Worm (Caenorhabditis elegans) whole organism, dauer: ENCODE results near the gene F57E7.4.

Experiments
- unc-62 ChIP-seq: sonication (generic microtip); optimal IDR thresholded peaks from 2 replicates; lab custom pipeline; 2017; ENCODE audit warnings: missing biosample characterization, missing genetic modification reagents, missing genetic modification characterization

F57E7.4 gene

ce11 chrV:16483044-16483443 is 2.2 kb upstream of the F57E7.4 start, which contains the start of gene F57E7.2:
F57E7.2 (minus strand) TSS chrV:16483144.
- TF ChIP-seq unc-62 (GFP tag; lab: Kevin White, UChicago) = no peak

DNA sequence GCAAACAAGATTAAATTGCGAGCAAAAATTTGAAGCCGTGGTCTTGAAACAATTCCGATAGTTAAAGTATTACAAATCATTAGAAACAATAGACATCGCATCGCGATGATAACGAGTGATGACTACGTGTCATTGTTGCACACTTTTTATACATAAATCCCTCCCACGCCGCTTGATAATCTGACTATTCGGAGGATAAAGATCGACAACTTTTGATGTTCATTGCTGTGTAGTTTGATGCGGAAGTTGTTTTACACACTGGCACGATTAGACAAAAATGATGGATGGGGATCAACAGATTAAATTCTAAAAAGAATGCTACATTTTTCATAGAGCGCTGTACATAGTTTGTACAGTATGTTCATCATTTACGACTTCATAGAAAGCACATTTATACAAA is 1.5 kb downstream of the F57E7.4 start, which contains the start of gene T08G3.11:
Gene T08G3.11 (minus strand): TSS at position 101 of the 400 bp plus-strand sequence.
- TF ChIP-seq unc-62 (GFP tag; lab: Kevin White, UChicago) = no peak

DNA sequence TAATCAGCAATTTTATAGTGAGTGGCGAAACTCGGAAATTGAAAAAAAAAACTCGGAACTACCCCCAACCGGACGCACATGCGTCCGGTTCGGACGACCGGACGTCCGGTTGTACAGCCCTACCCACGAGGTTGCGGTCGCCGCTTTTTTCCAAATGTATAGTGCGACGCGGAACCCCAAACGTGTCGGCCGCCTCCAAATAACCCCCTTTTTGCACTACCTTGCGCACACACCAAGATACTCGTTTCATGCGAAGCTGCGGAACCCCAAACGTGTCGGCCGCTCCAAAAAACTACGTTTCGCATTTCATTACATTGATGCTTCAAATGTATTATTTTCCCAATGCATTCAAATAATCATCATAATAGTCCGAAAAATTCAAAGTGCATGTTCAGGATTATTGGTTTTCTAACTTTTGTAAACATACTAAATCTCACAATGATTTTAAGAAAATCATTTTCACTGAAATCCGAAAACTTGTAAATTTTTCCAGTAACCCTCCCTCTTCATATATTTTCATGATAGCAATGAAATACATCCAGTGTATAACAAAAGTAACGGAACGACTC is 8.7 kb downstream of the F57E7.4 start, which contains the start of gene srw-35:
Gene srw-35 (plus strand): TSS at position 519 of the 569 bp plus-strand sequence.
- no peak for TF ChIP-seq unc-62 (GFP tag; lab: Kevin White, UChicago)

- no peak for TF ChIP-seq unc-62 (GFP tag; lab: Kevin White, UChicago)
Measured at ce11 chrV:16470916-16471315, 9.9 kb downstream of the F57E7.4 start, which contains the start of gene srh-138. srh-138 (minus strand) TSS chrV:16471016.

DNA sequence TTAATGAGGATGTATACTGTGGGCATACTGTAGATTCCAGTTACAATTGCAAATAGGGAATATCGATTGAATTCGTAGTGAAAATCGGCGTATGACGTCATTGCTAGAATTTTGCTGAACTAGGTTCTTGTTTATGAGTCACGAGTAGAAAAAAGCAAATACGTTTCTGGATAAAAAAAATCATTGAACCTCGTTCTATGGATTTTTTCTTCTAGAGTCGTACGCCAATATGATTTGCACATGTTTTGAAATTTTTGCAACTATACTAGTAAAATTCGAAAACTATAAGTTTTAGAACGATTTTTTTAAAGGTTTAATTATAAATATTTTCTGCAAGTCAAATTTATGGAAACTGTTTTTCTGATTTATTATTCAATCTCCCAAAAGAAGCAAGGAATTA is 13.0 kb downstream of the F57E7.4 start, which contains the start of gene sru-44:
Gene sru-44 (minus strand): TSS at position 101 of the 400 bp plus-strand sequence.
- TF ChIP-seq unc-62 (GFP tag; lab: Kevin White, UChicago) = no peak

ce11 chrV:16460866-16461265 is 20.0 kb downstream of the F57E7.4 start, which contains the start of gene srh-142:
srh-142 (minus strand) TSS chrV:16460966.
- no peak for TF ChIP-seq unc-62 (GFP tag; lab: Kevin White, UChicago)

ce11 chrV:16459377-16459776 is 21.4 kb downstream of the F57E7.4 start:
- TF ChIP-seq unc-62 (GFP tag; lab: Kevin White, UChicago) = no peak

DNA sequence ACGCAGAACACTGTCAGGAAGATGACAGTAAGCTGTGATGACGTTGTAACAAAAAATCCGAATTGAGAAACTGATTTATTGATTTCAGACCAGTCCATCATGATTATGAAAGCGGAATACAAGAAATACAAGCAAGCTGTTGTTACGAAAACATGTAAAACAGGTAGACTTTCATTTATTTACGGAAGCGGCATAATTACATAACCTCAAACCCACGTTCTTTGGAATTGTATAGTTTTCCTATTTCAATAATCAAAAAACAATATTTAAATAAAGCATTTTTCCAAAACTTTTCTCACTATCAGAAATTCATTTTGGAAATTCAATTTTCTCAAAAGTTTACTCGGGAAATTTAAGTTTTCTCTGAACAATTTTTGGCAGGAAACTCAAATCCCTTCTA is 22.1 kb downstream of the F57E7.4 start, which contains the start of gene str-15:
Gene str-15 (minus strand): TSS at position 101 of the 400 bp plus-strand sequence.
- no peak for TF ChIP-seq unc-62 (GFP tag; lab: Kevin White, UChicago)

ce11 chrV:16455065-16455464 is 25.8 kb downstream of the F57E7.4 start, which contains the start of gene str-14:
str-14 (minus strand) TSS chrV:16455165.
- TF ChIP-seq unc-62 (GFP tag; lab: Kevin White, UChicago) = no peak

DNA sequence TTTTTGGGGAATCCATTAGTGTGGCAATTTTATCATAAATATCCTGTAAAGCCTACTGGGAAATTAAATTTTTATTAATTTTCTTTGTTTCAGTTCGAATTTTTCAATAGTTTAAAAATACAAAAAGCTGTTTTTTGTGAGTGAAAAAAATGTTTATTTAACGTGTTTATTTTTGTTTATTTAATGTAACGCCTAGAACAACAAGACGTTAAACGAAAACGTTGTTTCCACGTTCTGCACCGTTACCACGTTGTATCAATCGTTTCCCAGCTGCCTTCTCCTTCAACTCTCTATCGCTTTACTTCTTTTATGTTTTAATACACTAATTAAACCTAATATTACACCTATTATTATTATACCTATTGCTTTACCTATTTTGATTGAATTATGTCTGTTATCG is 33.1 kb downstream of the F57E7.4 start, which contains the start of gene T08G3.13:
Gene T08G3.13 (plus strand): TSS at position 301 of the 400 bp plus-strand sequence.
- no peak for TF ChIP-seq unc-62 (GFP tag; lab: Kevin White, UChicago)

DNA sequence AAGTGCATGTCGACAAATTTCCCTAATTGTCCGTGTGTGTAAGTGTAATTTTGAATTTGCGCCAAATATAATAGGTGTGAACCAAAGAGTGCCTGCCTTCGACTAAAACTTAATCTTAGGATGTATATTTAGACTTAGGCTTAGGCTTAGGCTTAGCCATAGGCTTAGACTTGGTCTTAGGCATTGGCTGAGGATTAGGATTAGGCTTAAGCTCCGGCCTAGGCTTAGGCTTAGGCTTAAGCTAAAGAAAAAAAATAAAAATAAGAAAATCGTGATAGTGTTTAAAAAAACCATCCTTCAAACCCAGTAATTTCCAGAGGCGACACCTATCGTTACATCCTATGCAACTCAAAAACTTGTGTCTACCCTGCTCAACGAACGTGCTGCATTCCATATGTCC is 34.6 kb downstream of the F57E7.4 start:
- no peak for TF ChIP-seq unc-62 (GFP tag; lab: Kevin White, UChicago)

- no peak for TF ChIP-seq unc-62 (GFP tag; lab: Kevin White, UChicago)
Measured at ce11 chrV:16445676-16446075, 35.1 kb downstream of the F57E7.4 start, which contains the start of gene T08G3.6. T08G3.6 (plus strand) TSS chrV:16445976.

DNA sequence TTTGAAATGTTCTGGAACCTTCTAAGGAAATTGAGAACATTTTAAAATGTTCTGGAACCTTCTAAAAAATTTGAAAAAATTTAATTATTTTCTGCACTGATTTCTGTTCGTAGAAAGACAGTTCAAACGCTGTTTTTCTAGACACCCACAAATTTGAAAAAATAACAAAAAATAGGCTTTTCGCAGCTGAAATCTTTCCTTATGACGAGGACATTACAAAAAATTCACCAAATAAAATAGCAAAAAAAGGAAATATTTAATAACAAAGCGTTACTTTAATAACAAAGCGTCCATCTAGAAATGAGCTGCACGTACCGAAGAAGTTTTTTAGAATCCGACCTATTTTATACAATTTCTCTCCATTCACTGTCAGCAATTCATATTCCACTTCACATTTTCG is 37.2 kb downstream of the F57E7.4 start, which contains the start of gene srh-141:
Gene srh-141 (plus strand): TSS at position 301 of the 400 bp plus-strand sequence.
- TF ChIP-seq unc-62 (GFP tag; lab: Kevin White, UChicago) = no peak

DNA sequence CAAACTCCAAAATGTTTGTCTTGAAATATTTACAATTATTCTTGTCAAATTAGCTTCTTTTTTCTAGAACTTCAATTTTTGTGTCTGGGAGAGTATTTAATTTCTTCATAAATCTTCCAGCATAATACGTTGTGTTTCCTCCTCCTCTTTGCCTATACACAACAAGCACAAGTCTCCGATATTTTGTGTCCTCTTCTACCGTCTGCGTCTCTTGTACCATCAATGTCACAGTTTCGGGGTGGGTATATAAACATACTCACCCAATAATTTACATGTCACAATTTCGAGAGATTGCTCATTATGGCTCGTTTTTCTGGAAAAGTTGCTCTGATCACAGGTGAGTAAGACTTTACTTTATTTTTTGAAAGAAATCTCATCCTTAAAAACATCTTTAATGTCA is 43.3 kb downstream of the F57E7.4 start, which contains the start of gene F26D2.15:
Gene F26D2.15 (plus strand): TSS at position 301 of the 400 bp plus-strand sequence.
- TF ChIP-seq unc-62 (GFP tag; lab: Kevin White, UChicago) = no peak

- TF ChIP-seq unc-62 (GFP tag; lab: Kevin White, UChicago) = no peak
Measured at ce11 chrV:16435510-16435909, 45.3 kb downstream of the F57E7.4 start, which contains the start of the genes F26D2.13 and F26D2.14. F26D2.13 (minus strand) TSS chrV:16435610. F26D2.14 (plus strand) TSS chrV:16435855.

DNA sequence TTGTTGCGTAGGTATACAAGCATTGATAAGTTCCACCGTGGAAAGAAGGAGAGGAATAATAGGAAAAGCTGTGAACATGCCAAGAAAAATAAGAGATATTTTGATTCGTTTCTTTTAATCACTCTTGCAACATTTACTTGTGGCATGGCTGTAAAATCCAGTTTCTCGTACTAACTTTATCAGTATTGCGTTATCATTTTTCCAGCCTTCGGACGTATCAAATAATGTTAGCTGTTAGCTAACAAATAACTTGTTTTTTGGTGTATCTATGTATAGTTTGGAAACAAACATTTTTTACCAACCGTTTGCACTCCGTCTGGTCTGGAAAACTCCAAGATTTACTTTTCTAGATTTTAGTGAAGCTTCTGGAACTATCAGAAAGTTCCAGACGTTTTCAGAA is 47.3 kb downstream of the F57E7.4 start, which contains the start of gene clec-234:
Gene clec-234 (minus strand): TSS at position 101 of the 400 bp plus-strand sequence.
- no peak for TF ChIP-seq unc-62 (GFP tag; lab: Kevin White, UChicago)
